Fruit fly (Drosophila melanogaster) whole organism, embryonic: ENCODE data around the gene Ufd1.

Experiments used
- Blimp-1 ChIP-seq: fragments of 200-800 bp; sonication (Bioruptor generic); optimal IDR thresholded peaks from 3 replicates; lab custom pipeline; 2018; ENCODE audit warnings: missing biosample characterization, missing genetic modification characterization, mild to moderate bottlenecking, moderate library complexity, missing genetic modification reagents
- CG10321 ChIP-seq: fragments of 200-800 bp; sonication (Bioruptor generic); IDR thresholded peaks from 2 replicates; pipeline ENCODE4 v1.3.6; 2022; ENCODE audit warnings: missing biosample characterization, missing genetic modification characterization
- CG11560 ChIP-seq: fragments of 200-800 bp; sonication (Bioruptor generic); IDR thresholded peaks from 3 replicates; pipeline ENCODE4 v1.3.6; 2022; ENCODE audit warnings: missing biosample characterization, missing genetic modification characterization
- CG12155 ChIP-seq: fragments of 200-800 bp; sonication (Bioruptor generic); optimal IDR thresholded peaks from 3 replicates; lab custom pipeline; 2016; ENCODE audit warnings: missing biosample characterization, missing genetic modification characterization
- CG13123 ChIP-seq: fragments of 200-800 bp; sonication (Bioruptor generic); optimal IDR thresholded peaks from 2 replicates; lab custom pipeline; 2016; ENCODE audit warnings: missing biosample characterization, missing genetic modification characterization
- CG13894 ChIP-seq: fragments of 200-800 bp; sonication (Bioruptor generic); optimal IDR thresholded peaks from 3 replicates; lab custom pipeline; 2018; ENCODE audit warnings: missing biosample characterization, mild to moderate bottlenecking, missing genetic modification characterization, moderate library complexity
- CG15479 ChIP-seq: fragments of 200-800 bp; sonication (Bioruptor generic); optimal IDR thresholded peaks from 3 replicates; lab custom pipeline; 2019; ENCODE audit warnings: missing biosample characterization, mild to moderate bottlenecking, missing genetic modification characterization, moderate library complexity
- CG15514 ChIP-seq: fragments of 200-800 bp; sonication (Bioruptor generic); optimal IDR thresholded peaks from 3 replicates; lab custom pipeline; 2017; ENCODE audit warnings: missing biosample characterization, missing genetic modification characterization, mild to moderate bottlenecking, moderate library complexity, missing genetic modification reagents
- CG16813 ChIP-seq: fragments of 200-800 bp; sonication (Bioruptor generic); IDR thresholded peaks from 3 replicates; pipeline ENCODE4 v1.3.6; 2022; ENCODE audit warnings: missing biosample characterization, missing genetic modification characterization; ENCODE audit not compliant: partially characterized antibody
- CG18599 ChIP-seq: fragments of 200-800 bp; sonication (Bioruptor generic); optimal IDR thresholded peaks from 3 replicates; lab custom pipeline; 2017; ENCODE audit warnings: missing biosample characterization, missing genetic modification characterization, mild to moderate bottlenecking, moderate library complexity, missing genetic modification reagents
- CG2678 ChIP-seq: fragments of 200-800 bp; sonication (Bioruptor generic); optimal IDR thresholded peaks from 3 replicates; lab custom pipeline; 2019; ENCODE audit warnings: missing biosample characterization, mild to moderate bottlenecking, missing genetic modification characterization, moderate library complexity
- CG30020 ChIP-seq: fragments of 200-800 bp; optimal IDR thresholded peaks from 2 replicates; lab custom pipeline; 2019; ENCODE audit warnings: missing biosample characterization, mild to moderate bottlenecking, missing genetic modification characterization, moderate library complexity
- CG31224 ChIP-seq: fragments of 200-800 bp; sonication (Bioruptor generic); IDR thresholded peaks from 2 replicates; pipeline ENCODE4 v1.3.6; 2022; ENCODE audit warnings: missing biosample characterization, missing genetic modification characterization
- CG31388 ChIP-seq: fragments of 200-800 bp; sonication (Bioruptor generic); optimal IDR thresholded peaks from 2 replicates; lab custom pipeline; 2016; ENCODE audit warnings: missing biosample characterization, missing genetic modification characterization
- CG32532 ChIP-seq: fragments of 200-800 bp; sonication (Bioruptor generic); IDR thresholded peaks from 2 replicates; pipeline ENCODE4 v1.3.6; 2022; ENCODE audit warnings: missing biosample characterization, missing genetic modification characterization
- CG3281 ChIP-seq: fragments of 200-800 bp; sonication (Bioruptor generic); optimal IDR thresholded peaks from 3 replicates; lab custom pipeline; 2017; ENCODE audit warnings: missing biosample characterization, mild to moderate bottlenecking, missing genetic modification characterization
- CG4360 ChIP-seq: fragments of 200-800 bp; sonication (Bioruptor generic); IDR thresholded peaks from 2 replicates; pipeline ENCODE4 v1.3.6; 2022; ENCODE audit warnings: missing biosample characterization, missing genetic modification characterization
- CG5180 ChIP-seq: fragments of 200-800 bp; sonication (Bioruptor generic); optimal IDR thresholded peaks from 3 replicates; lab custom pipeline; 2017; ENCODE audit warnings: missing biosample characterization, missing genetic modification characterization, mild to moderate bottlenecking, moderate library complexity, missing genetic modification reagents
- CG6765 ChIP-seq: fragments of 200-800 bp; sonication (Bioruptor generic); optimal IDR thresholded peaks from 3 replicates; lab custom pipeline; 2017; ENCODE audit warnings: missing biosample characterization, mild to moderate bottlenecking, missing genetic modification characterization
- CG8281 ChIP-seq: fragments of 200-800 bp; sonication (Bioruptor generic); optimal IDR thresholded peaks from 2 replicates; lab custom pipeline; 2018; ENCODE audit warnings: missing biosample characterization, mild to moderate bottlenecking, missing genetic modification characterization, moderate library complexity
- CG8388 ChIP-seq: fragments of 200-800 bp; sonication (Bioruptor generic); optimal IDR thresholded peaks from 2 replicates; lab custom pipeline; 2019; ENCODE audit warnings: missing biosample characterization, mild to moderate bottlenecking, missing genetic modification characterization, moderate library complexity
- CG9437 ChIP-seq: fragments of 200-800 bp; sonication (Bioruptor generic); optimal IDR thresholded peaks from 2 replicates; lab custom pipeline; 2018; ENCODE audit warnings: missing biosample characterization, mild to moderate bottlenecking, missing genetic modification characterization
- Dbx ChIP-seq: fragments of 200-800 bp; sonication (Bioruptor generic); IDR thresholded peaks from 3 replicates; pipeline ENCODE4 v1.3.6; 2022; ENCODE audit warnings: missing biosample characterization, missing genetic modification characterization
- Dek ChIP-seq: fragments of 200-800 bp; sonication (Bioruptor generic); optimal IDR thresholded peaks from 3 replicates; lab custom pipeline; 2019; ENCODE audit warnings: missing biosample characterization, mild to moderate bottlenecking, missing genetic modification characterization, moderate library complexity
- Gsc ChIP-seq: fragments of 200-800 bp; sonication (Bioruptor generic); IDR thresholded peaks from 2 replicates; pipeline ENCODE4 v1.3.6; 2022; ENCODE audit warnings: missing biosample characterization, missing genetic modification characterization
- HLH4C ChIP-seq: fragments of 200-800 bp; sonication (Bioruptor generic); IDR thresholded peaks from 3 replicates; pipeline ENCODE4 v1.3.6; 2022; ENCODE audit warnings: missing biosample characterization, missing genetic modification characterization; ENCODE audit not compliant: partially characterized antibody
- Hey ChIP-seq: fragments of 200-800 bp; sonication (Bioruptor generic); optimal IDR thresholded peaks from 3 replicates; lab custom pipeline; 2018; ENCODE audit warnings: missing biosample characterization, mild to moderate bottlenecking, missing genetic modification characterization
- Hr39 ChIP-seq: fragments of >200 bp; optimal IDR thresholded peaks from 2 replicates; lab custom pipeline; 2017
- Med ChIP-seq: fragments of 200-800 bp; sonication (Bioruptor generic); peaks from one replicate; lab custom pipeline; 2016; ENCODE audit warnings: missing biosample characterization, missing genetic modification characterization, mild to moderate bottlenecking, inconsistent platforms, moderate library complexity
- Mrtf ChIP-seq: fragments of 200-800 bp; sonication (Bioruptor generic); IDR thresholded peaks from 3 replicates; pipeline ENCODE4 v1.3.6; 2022; ENCODE audit warnings: missing biosample characterization, missing genetic modification characterization
- Nf-YC ChIP-seq: fragments of 200-800 bp; optimal IDR thresholded peaks from 3 replicates; lab custom pipeline; 2019; ENCODE audit warnings: missing biosample characterization, mild to moderate bottlenecking, missing genetic modification characterization, moderate library complexity
- Oaz ChIP-seq: fragments of 200-800 bp; sonication (Bioruptor generic); IDR thresholded peaks from 2 replicates; pipeline ENCODE4 v1.3.6; 2022; ENCODE audit warnings: missing biosample characterization, missing genetic modification characterization
- Ssrp ChIP-seq: fragments of 200-800 bp; sonication (Bioruptor generic); optimal IDR thresholded peaks from 2 replicates; lab custom pipeline; 2018; ENCODE audit warnings: missing biosample characterization, mild to moderate bottlenecking, missing genetic modification characterization, moderate library complexity
- Taf1 ChIP-seq: fragments of 200-800 bp; sonication (Bioruptor generic); IDR thresholded peaks from 2 replicates; pipeline ENCODE4 v1.3.6; 2022; ENCODE audit warnings: missing biosample characterization, missing genetic modification characterization
- Vsx1 ChIP-seq: fragments of 200-800 bp; sonication (Bioruptor generic); optimal IDR thresholded peaks from 2 replicates; lab custom pipeline; 2017; ENCODE audit warnings: missing biosample characterization, mild to moderate bottlenecking, missing genetic modification characterization, missing genetic modification reagents
- ab ChIP-seq: fragments of 200-800 bp; sonication (Bioruptor generic); optimal IDR thresholded peaks from 2 replicates; lab custom pipeline; 2016; ENCODE audit warnings: missing biosample characterization, missing genetic modification characterization
- bigmax ChIP-seq: fragments of 200-800 bp; sonication (Bioruptor generic); optimal IDR thresholded peaks from 2 replicates; lab custom pipeline; 2018; ENCODE audit warnings: missing biosample characterization, mild to moderate bottlenecking, missing genetic modification characterization
- gsb-n ChIP-seq: fragments of 200-800 bp; sonication (Bioruptor generic); optimal IDR thresholded peaks from 3 replicates; lab custom pipeline; 2018; ENCODE audit warnings: missing biosample characterization, mild to moderate bottlenecking, missing genetic modification characterization
- ham ChIP-seq: fragments of 200-800 bp; sonication (Bioruptor generic); IDR thresholded peaks from 2 replicates; pipeline ENCODE4 v1.3.6; 2022; ENCODE audit warnings: missing biosample characterization, missing genetic modification characterization
- hbn ChIP-seq: fragments of 200-800 bp; sonication (Bioruptor generic); IDR thresholded peaks from 2 replicates; pipeline ENCODE4 v1.3.6; 2022; ENCODE audit warnings: missing biosample characterization, missing genetic modification characterization; ENCODE audit not compliant: partially characterized antibody
- lola ChIP-seq, 3 experiments: fragments of >200 bp in 2 of 3; fragments of 200-800 bp in 1 of 3; sonication (Bioruptor generic) in 1 of 3; optimal IDR thresholded peaks; 2 replicates each; lab custom pipeline; 2017 to 2019; ENCODE audit warnings: missing biosample characterization in 3 of 3, missing genetic modification characterization in 3 of 3, mild to moderate bottlenecking in 1 of 3, moderate library complexity in 1 of 3
- pb ChIP-seq: fragments of 200-800 bp; sonication (Bioruptor generic); optimal IDR thresholded peaks from 3 replicates; lab custom pipeline; 2016; ENCODE audit warnings: missing biosample characterization, missing genetic modification characterization
- scrt ChIP-seq: fragments of 200-800 bp; sonication (Bioruptor generic); optimal IDR thresholded peaks from 2 replicates; lab custom pipeline; 2018; ENCODE audit warnings: missing biosample characterization, mild to moderate bottlenecking, missing genetic modification characterization, moderate library complexity
- sna ChIP-seq: fragments of 200-800 bp; sonication (Bioruptor generic); IDR thresholded peaks from 2 replicates; pipeline ENCODE4 v1.3.6; 2022; ENCODE audit warnings: missing biosample characterization, missing genetic modification characterization; ENCODE audit not compliant: partially characterized antibody
- so ChIP-seq: fragments of 200-800 bp; sonication (Bioruptor generic); IDR thresholded peaks from 3 replicates; pipeline ENCODE4 v1.3.6; 2022; ENCODE audit warnings: missing biosample characterization, missing genetic modification characterization
- tgo ChIP-seq: fragments of 200-800 bp; sonication (Bioruptor generic); IDR thresholded peaks from 3 replicates; pipeline ENCODE4 v1.3.6; 2022; ENCODE audit warnings: missing biosample characterization, missing genetic modification characterization
- tx ChIP-seq: fragments of 200-800 bp; sonication (Bioruptor generic); optimal IDR thresholded peaks from 2 replicates; lab custom pipeline; 2016; ENCODE audit warnings: missing biosample characterization, missing genetic modification characterization
- yki ChIP-seq: fragments of >200 bp; optimal IDR thresholded peaks from 3 replicates; lab custom pipeline; 2018
- zf30C ChIP-seq: fragments of 200-800 bp; sonication (Bioruptor generic); optimal IDR thresholded peaks from 3 replicates; lab custom pipeline; 2018; ENCODE audit warnings: missing biosample characterization, mild to moderate bottlenecking, missing genetic modification characterization

Gene Ufd1

DNA sequence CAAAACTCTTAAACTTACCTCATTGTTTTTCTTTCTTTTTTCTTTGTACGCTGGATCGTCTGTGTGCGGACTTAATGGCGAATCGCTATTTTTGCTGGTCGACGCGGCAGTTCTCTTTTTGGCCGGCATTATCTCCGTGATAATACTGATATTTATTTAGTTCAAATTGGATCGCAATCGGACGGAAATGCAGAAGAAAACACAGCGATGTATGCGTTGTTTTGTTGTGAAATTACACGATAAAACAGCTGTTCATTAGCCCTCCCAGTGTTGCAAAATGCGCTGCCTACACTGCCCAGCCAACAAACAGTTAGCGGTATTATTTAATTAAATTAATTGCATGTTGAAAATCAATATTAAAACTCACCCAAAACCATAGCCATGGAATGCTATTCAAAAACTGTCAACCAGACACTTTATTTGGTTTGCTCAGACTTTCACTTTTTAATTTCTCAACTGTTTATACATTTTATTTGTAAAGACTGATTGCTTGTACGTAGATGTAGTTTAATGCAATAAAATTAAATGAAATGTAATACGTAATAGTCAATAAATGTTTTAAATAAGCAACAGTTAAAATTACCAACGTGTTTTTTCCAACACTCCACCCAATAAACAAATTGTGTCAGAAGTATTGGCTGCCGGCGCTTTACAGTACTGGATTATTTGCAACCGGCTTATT is 24.9 kb downstream of the Ufd1 start, which contains the start of the genes Irbp18 and APP-BP1 (continued):
- TF ChIP-seq CG31388 (peak; percentile 82), CG12155 (peak; percentile 92), Nf-YC (tag; lab: Kevin White, UChicago) (peak; percentile 82), zf30C (GFP tag; lab: Kevin White, UChicago) (peak; percentile 25), Taf1 (GFP tag; lab: Robert Waterston, UW) (peak; percentile 67), Med (GFP tag; lab: Kevin White, UChicago) (peak; percentile 99), CG15479 (GFP tag; lab: Kevin White, UChicago) (peak; percentile 73), sna (no peak), CG15514 (GFP tag; lab: Kevin White, UChicago) (peak; percentile 90), gsb-n (peak; percentile 89), ab (GFP tag; lab: Kevin White, UChicago) (peak; percentile 76), Gsc (peak; percentile 58; the same call in 1 of the 2 replicates), CG30020 (peak; percentile 79), CG4360 (0 out of 2 replicates have a peak, but pooled peaks have one; percentile 30), Mrtf (GFP tag; lab: Robert Waterston, UW) (peak; percentile 81), Hey (peak; percentile 69), tgo (peak; percentile 85), tx (peak; percentile 92), CG2678 (peak; percentile 95), HLH4C (no peak), CG8281 (tag; lab: Kevin White, UChicago) (peak; percentile 79), Dek (tag; lab: Kevin White, UChicago) (peak; percentile 92), CG32532 (GFP tag; lab: Robert Waterston, UW) (peak; percentile 89), CG6765 (GFP tag; lab: Kevin White, UChicago) (peak; percentile 88), CG13123 (peak; percentile 84), so (GFP tag; lab: Robert Waterston, UW) (peak; percentile 91), CG5180 (GFP tag; lab: Kevin White, UChicago) (peak; percentile 82), hbn (GFP tag; lab: Robert Waterston, UW) (0 out of 2 replicates have a peak, but pooled peaks have one; percentile 25), CG3281 (GFP tag; lab: Kevin White, UChicago) (peak; percentile 95), Blimp-1 (GFP tag; lab: Kevin White, UChicago) (peak; percentile 90), CG10321 (GFP tag; lab: Robert Waterston, UW) (peak; percentile 39; the same call in 1 of the 2 replicates), CG16813 (GFP tag; lab: Robert Waterston, UW) (no peak), yki (lab: Kevin White, UChicago) (no peak), pb (GFP tag; lab: Kevin White, UChicago) (peak; percentile 81), CG11560 (tag; lab: Robert Waterston, UW) (peak; percentile 59; the same call in 1 of the 3 replicates), CG9437 (GFP tag; lab: Kevin White, UChicago) (peak; percentile 92), Dbx (GFP tag; lab: Robert Waterston, UW) (peak; percentile 90), Hr39 (lab: Kevin White, UChicago) (no peak), lola (GFP tag; optimal IDR thresholded peaks at IDR 0.05; lab: Kevin White, UChicago) (peak in 1 of 3 experiments; percentile 92), Vsx1 (peak; percentile 84), CG13894 (peak; percentile 86), Ssrp (tag; lab: Kevin White, UChicago) (peak; percentile 90), ham (GFP tag; lab: Robert Waterston, UW) (no peak), CG31224 (GFP tag; lab: Robert Waterston, UW) (peak; percentile 81), bigmax (no peak), Oaz (GFP tag; lab: Robert Waterston, UW) (peak; percentile 70), scrt (GFP tag; lab: Kevin White, UChicago) (peak; percentile 91), CG18599 (peak; percentile 95), CG8388 (GFP tag; lab: Kevin White, UChicago) (peak; percentile 91)
